Worm (Caenorhabditis elegans): ENCODE results near the gene nlp-7.

DNA sequence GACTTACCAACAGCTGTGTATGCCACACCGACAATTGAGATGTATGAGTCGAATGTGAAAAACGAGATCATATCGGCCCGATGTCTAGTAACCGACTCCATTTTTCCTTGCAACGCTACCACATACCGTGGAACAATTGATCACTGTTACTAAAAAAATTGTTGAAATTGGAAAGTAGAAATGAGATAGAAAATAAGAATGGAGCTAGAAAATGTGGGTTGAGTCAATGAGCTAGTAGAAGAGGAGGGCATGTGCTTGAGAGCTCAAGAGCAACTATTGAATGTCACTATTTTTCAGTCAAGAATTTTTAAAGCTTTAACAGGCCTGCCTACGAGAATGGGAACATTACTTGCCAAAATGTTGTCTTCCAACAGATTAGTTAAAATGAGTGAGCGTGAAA, 32.1 kb downstream of the nlp-7 start, which contains the start of gene K01A12.3:
- TF ChIP-seq zfp-3 (GFP tag; conservative IDR thresholded peaks at IDR 0.05) (no peak), daf-12 (tag; optimal IDR thresholded peaks at IDR 0.05) (no peak), hlh-30 (tag; optimal IDR thresholded peaks at IDR 0.05; ENCODE audit: insufficient read depth) (no peak), R02D3.7 (tag; optimal IDR thresholded peaks at IDR 0.05) (no peak), nhr-25 (tag; optimal IDR thresholded peaks at IDR 0.05; ENCODE audit: borderline replicate concordance, insufficient read depth) (no peak), nhr-28 (tag; optimal IDR thresholded peaks at IDR 0.05) (no peak), jun-1 (tag; optimal IDR thresholded peaks at IDR 0.05) (no peak)
